Worm (Caenorhabditis elegans): ENCODE results near the gene F10B5.3.

DNA sequence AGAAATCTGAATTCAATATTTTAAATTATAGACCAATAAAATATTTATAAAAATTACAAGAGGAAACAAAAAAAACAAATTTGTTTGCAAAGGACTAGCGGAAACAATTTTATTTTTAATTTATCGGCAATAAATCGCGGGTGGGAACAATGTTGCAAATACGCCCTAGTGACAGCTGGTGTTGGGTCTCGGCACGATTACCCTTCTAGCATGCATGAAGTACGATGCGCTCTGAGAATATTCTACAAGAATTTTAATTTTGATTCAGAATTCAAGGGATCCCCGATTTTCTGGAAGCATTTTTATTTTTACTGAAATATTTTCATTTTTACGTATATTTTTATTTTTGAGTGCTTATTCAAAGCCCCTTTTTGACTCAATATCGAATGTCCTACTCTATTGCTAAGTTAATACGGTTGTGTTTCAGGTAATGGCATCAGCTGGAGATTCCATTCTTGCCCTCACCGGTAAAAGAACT, 35.2 kb upstream of the F10B5.3 start, which contains the start of the genes mig-5 and cct-1:
- no peak for TF ChIP-seq pha-4 (tag; optimal IDR thresholded peaks at IDR 0.05)
- peak; percentile 94 for TF ChIP-seq nfya-1 (tag; optimal IDR thresholded peaks at IDR 0.05)
- TF ChIP-seq dmd-4 (tag; optimal IDR thresholded peaks at IDR 0.05; ENCODE audit: borderline replicate concordance): no peak
- TF ChIP-seq zip-5 (tag; optimal IDR thresholded peaks at IDR 0.05): no peak
- peak; percentile 5 for TF ChIP-seq F13H6.1 (tag; optimal IDR thresholded peaks at IDR 0.05)
- TF ChIP-seq ceh-24 (tag; optimal IDR thresholded peaks at IDR 0.05): no peak
- TF ChIP-seq ceh-18 (tag; optimal IDR thresholded peaks at IDR 0.05): peak; percentile 92
- no peak for TF ChIP-seq pag-3 (tag; optimal IDR thresholded peaks at IDR 0.05; ENCODE audit: borderline replicate concordance)
- TF ChIP-seq tbx-2 (tag; optimal IDR thresholded peaks at IDR 0.05): peak; percentile 69
- no peak for TF ChIP-seq hlh-15 (tag; optimal IDR thresholded peaks at IDR 0.05)
- no peak for TF ChIP-seq odd-2 (tag; optimal IDR thresholded peaks at IDR 0.05)
- TF ChIP-seq lim-6 (tag; optimal IDR thresholded peaks at IDR 0.05): no peak
- no peak for TF ChIP-seq hlh-6 (tag; optimal IDR thresholded peaks at IDR 0.05)

Measured in whole organism, late embryonic.